Worm (Caenorhabditis elegans) whole organism, L4 larva: ENCODE data around the gene slmp-1.

Experiments used
- D1046.2 ChIP-seq: fragments of 200-800 bp; sonication (Bioruptor generic); IDR thresholded peaks from 2 replicates; pipeline ENCODE4 v1.3.6; 2022; ENCODE audit warnings: missing genetic modification characterization, missing compliant biosample characterization
- Y105C5A.15 ChIP-seq: fragments of 200-800 bp; sonication (Bioruptor generic); IDR thresholded peaks from 2 replicates; pipeline ENCODE4 v1.3.6; 2022; ENCODE audit warnings: missing genetic modification characterization, missing compliant biosample characterization
- arid-1 ChIP-seq: fragments of 200-800 bp; sonication (Bioruptor generic); conservative IDR thresholded peaks from 2 replicates; pipeline ENCODE4 v1.3.6; 2022; ENCODE audit warnings: missing genetic modification reagents, missing genetic modification characterization, missing compliant biosample characterization
- daf-12 ChIP-seq: fragments of 150-350 bp; optimal IDR thresholded peaks from 2 replicates; lab custom pipeline; 2014; ENCODE audit warnings: missing biosample characterization, missing genetic modification reagents, missing genetic modification characterization
- dmd-9 ChIP-seq: fragments of 200-800 bp; sonication (Bioruptor generic); IDR thresholded peaks from 2 replicates; pipeline ENCODE4 v1.3.6; 2022; ENCODE audit warnings: missing genetic modification reagents, missing genetic modification characterization, missing compliant biosample characterization
- lin-13 ChIP-seq: fragments of 150-350 bp; optimal IDR thresholded peaks from 2 replicates; lab custom pipeline; 2014; ENCODE audit warnings: missing biosample characterization, missing genetic modification reagents, missing genetic modification characterization
- lsy-2 ChIP-seq, 2 experiments: fragments of 150-350 bp in 1 of 2; sonication (generic microtip) in 1 of 2; optimal IDR thresholded peaks; 2 replicates each; lab custom pipeline; 2014 to 2017; ENCODE audit warnings: missing biosample characterization in 2 of 2, missing genetic modification characterization in 2 of 2
- nhr-28 ChIP-seq: fragments of 150-350 bp; optimal IDR thresholded peaks from 2 replicates; lab custom pipeline; 2014; ENCODE audit warnings: missing biosample characterization, missing genetic modification characterization
- nhr-76 ChIP-seq: fragments of 150-350 bp; optimal IDR thresholded peaks from 2 replicates; lab custom pipeline; 2014; ENCODE audit warnings: missing biosample characterization, missing genetic modification characterization
- set-16 ChIP-seq: fragments of 200-800 bp; sonication (Bioruptor generic); IDR thresholded peaks from 2 replicates; pipeline ENCODE4 v1.3.6; 2022; ENCODE audit warnings: missing genetic modification reagents, missing genetic modification characterization, missing compliant biosample characterization

ce11 chrIV:3256866-3257265 lies 43.3 kb downstream of the slmp-1 start:
- no peak for TF ChIP-seq set-16
- TF ChIP-seq nhr-28, result peak; percentile 93
- no peak for TF ChIP-seq lin-13
- TF ChIP-seq lsy-2 (tag; optimal IDR thresholded peaks at IDR 0.05; lab: Kevin White, UChicago), result no peak
- no peak for TF ChIP-seq D1046.2 (GFP tag; lab: Robert Waterston, UW)
- no peak for TF ChIP-seq daf-12 (tag; lab: Kevin White, UChicago)
- no peak for TF ChIP-seq dmd-9 (GFP tag; lab: Robert Waterston, UW)
- no peak for TF ChIP-seq arid-1
- no peak for TF ChIP-seq nhr-76 (tag; lab: Kevin White, UChicago)
- TF ChIP-seq Y105C5A.15 (GFP tag; lab: Robert Waterston, UW), result no peak
